Worm (Caenorhabditis elegans) whole organism, young adult: ENCODE measurements around the gene plc-2.

Experiments used
- B0261.1 ChIP-seq: sonication (generic microtip); optimal IDR thresholded peaks from 2 replicates; lab custom pipeline; 2016; ENCODE audit warnings: mild to moderate bottlenecking, missing genetic modification characterization, moderate library complexity, missing compliant biosample characterization
- B0336.3 ChIP-seq: fragments of 200-800 bp; sonication (Bioruptor generic); IDR thresholded peaks from 2 replicates; pipeline ENCODE4 v1.3.6; 2022; ENCODE audit warnings: missing genetic modification characterization, missing compliant biosample characterization
- D2030.7 ChIP-seq: fragments of 200-800 bp; sonication (Bioruptor generic); IDR thresholded peaks from 2 replicates; pipeline ENCODE4 v1.3.6; 2022; ENCODE audit warnings: missing genetic modification reagents, missing genetic modification characterization, missing compliant biosample characterization
- F10E7.11 ChIP-seq: sonication (generic microtip); optimal IDR thresholded peaks from 2 replicates; lab custom pipeline; 2017; ENCODE audit warnings: mild to moderate bottlenecking, missing genetic modification characterization, moderate library complexity, missing compliant biosample characterization
- F23B12.7 ChIP-seq: sonication (generic microtip); optimal IDR thresholded peaks from 2 replicates; lab custom pipeline; 2017; ENCODE audit warnings: missing genetic modification characterization, mild to moderate bottlenecking, missing compliant biosample characterization, antibody characterized with exemption, moderate library complexity; ENCODE audit not compliant: insufficient read depth
- F33H1.4 ChIP-seq: fragments of 200-800 bp; sonication (Bioruptor generic); IDR thresholded peaks from 2 replicates; pipeline ENCODE4 v1.3.6; 2022; ENCODE audit warnings: missing genetic modification reagents, missing genetic modification characterization, missing compliant biosample characterization
- ZK185.1 ChIP-seq: sonication (generic microtip); optimal IDR thresholded peaks from 2 replicates; lab custom pipeline; 2016; ENCODE audit warnings: mild to moderate bottlenecking, missing genetic modification characterization, missing compliant biosample characterization; ENCODE audit not compliant: poor library complexity, severe bottlenecking
- aptf-2 ChIP-seq: fragments of 200-800 bp; sonication (Bioruptor generic); conservative IDR thresholded peaks from 2 replicates; pipeline ENCODE4 v1.3.6; 2022; ENCODE audit warnings: missing genetic modification reagents, missing genetic modification characterization, missing compliant biosample characterization
- attf-5 ChIP-seq: fragments of 200-800 bp; sonication (Bioruptor generic); optimal IDR thresholded peaks from 2 replicates; lab custom pipeline; 2018; ENCODE audit warnings: mild to moderate bottlenecking, missing genetic modification characterization, missing compliant biosample characterization
- attf-6 ChIP-seq: fragments of 200-800 bp; sonication (Bioruptor generic); IDR thresholded peaks from 2 replicates; pipeline ENCODE4 v1.3.6; 2022; ENCODE audit warnings: missing genetic modification reagents, missing genetic modification characterization, missing compliant biosample characterization
- cebp-1 ChIP-seq, 2 experiments: fragments of 200-800 bp in 1 of 2; sonication (Bioruptor generic) in 1 of 2; sonication (generic microtip) in 1 of 2; IDR thresholded peaks in 1 of 2; optimal IDR thresholded peaks in 1 of 2; 2 replicates each; pipeline versions ENCODE4 v1.3.6 to Lab custom; 2017 to 2022; ENCODE audit warnings: missing compliant biosample characterization in 2 of 2, missing genetic modification characterization in 2 of 2, mild to moderate bottlenecking in 1 of 2, missing genetic modification reagents in 1 of 2, moderate library complexity in 1 of 2
- ceh-40 ChIP-seq: fragments of 200-800 bp; sonication (Bioruptor generic); IDR thresholded peaks from 2 replicates; pipeline ENCODE4 v1.3.6; 2022; ENCODE audit warnings: missing genetic modification characterization, missing compliant biosample characterization
- ceh-79 ChIP-seq: sonication (generic microtip); optimal IDR thresholded peaks from 2 replicates; lab custom pipeline; 2017; ENCODE audit warnings: mild to moderate bottlenecking, missing genetic modification characterization, missing compliant biosample characterization
- ceh-91 ChIP-seq: fragments of 200-800 bp; sonication (Bioruptor generic); IDR thresholded peaks from 2 replicates; pipeline ENCODE4 v1.3.6; 2022; ENCODE audit warnings: missing genetic modification reagents, missing genetic modification characterization, missing compliant biosample characterization
- die-1 ChIP-seq: sonication (generic microtip); optimal IDR thresholded peaks from 2 replicates; lab custom pipeline; 2016; ENCODE audit warnings: missing genotype, mild to moderate bottlenecking, missing genetic modification characterization, missing compliant biosample characterization
- dpff-1 ChIP-seq: sonication (generic microtip); optimal IDR thresholded peaks from 2 replicates; lab custom pipeline; 2017; ENCODE audit warnings: mild to moderate bottlenecking, missing genetic modification characterization, missing compliant biosample characterization
- efl-1 ChIP-seq: fragments of 150-350 bp; optimal IDR thresholded peaks from 2 replicates; lab custom pipeline; 2014; ENCODE audit warnings: missing biosample characterization, missing genetic modification reagents, missing genetic modification characterization
- egl-44 ChIP-seq: fragments of 200-800 bp; sonication (Bioruptor generic); IDR thresholded peaks from 2 replicates; pipeline ENCODE4 v1.3.6; 2022; ENCODE audit warnings: missing genetic modification reagents, missing genetic modification characterization, missing compliant biosample characterization
- egrh-3 ChIP-seq: fragments of 200-800 bp; sonication (Bioruptor generic); IDR thresholded peaks from 2 replicates; pipeline ENCODE4 v1.3.6; 2022; ENCODE audit warnings: missing genetic modification reagents, missing genetic modification characterization, missing compliant biosample characterization
- ekl-4 ChIP-seq: fragments of 200-800 bp; sonication (Bioruptor generic); IDR thresholded peaks from 2 replicates; pipeline ENCODE4 v1.3.6; 2022; ENCODE audit warnings: missing genetic modification reagents, missing genetic modification characterization, missing compliant biosample characterization
- him-1 ChIP-seq: sonication (generic microtip); optimal IDR thresholded peaks from 2 replicates; lab custom pipeline; 2016; ENCODE audit warnings: missing genotype, missing genetic modification reagents, missing genetic modification characterization, missing compliant biosample characterization
- hlh-12 ChIP-seq: sonication (generic microtip); optimal IDR thresholded peaks from 2 replicates; lab custom pipeline; 2016; ENCODE audit warnings: missing genetic modification characterization, missing compliant biosample characterization
- hlh-26 ChIP-seq: fragments of 200-800 bp; sonication (Bioruptor generic); conservative IDR thresholded peaks from 2 replicates; pipeline ENCODE4 v1.3.6; 2022; ENCODE audit warnings: missing genetic modification reagents, missing genetic modification characterization, missing compliant biosample characterization
- hmg-1.2 ChIP-seq: fragments of 200-800 bp; sonication (Bioruptor generic); IDR thresholded peaks from 2 replicates; pipeline ENCODE4 v1.3.6; 2022; ENCODE audit warnings: missing genetic modification reagents, missing genetic modification characterization, missing compliant biosample characterization
- let-526 ChIP-seq: fragments of 200-800 bp; sonication (Bioruptor generic); IDR thresholded peaks from 2 replicates; pipeline ENCODE4 v1.3.6; 2022; ENCODE audit warnings: missing genetic modification reagents, missing genetic modification characterization, missing compliant biosample characterization
- let-607 ChIP-seq, 2 experiments: fragments of 200-800 bp in 1 of 2; sonication (Bioruptor generic) in 1 of 2; sonication (generic microtip) in 1 of 2; optimal IDR thresholded peaks; 2 replicates each; lab custom pipeline; 2016 to 2018; ENCODE audit warnings: mild to moderate bottlenecking in 2 of 2, missing compliant biosample characterization in 2 of 2, missing genetic modification characterization in 2 of 2, moderate library complexity in 2 of 2, missing genotype in 1 of 2
- lin-26 ChIP-seq: fragments of 200-800 bp; sonication (Bioruptor generic); IDR thresholded peaks from 2 replicates; pipeline ENCODE4 v1.3.6; 2022; ENCODE audit warnings: missing genetic modification reagents, missing genetic modification characterization, missing compliant biosample characterization
- lin-40 ChIP-seq: sonication (generic microtip); optimal IDR thresholded peaks from 2 replicates; lab custom pipeline; 2016; ENCODE audit warnings: missing genetic modification characterization, mild to moderate bottlenecking, missing compliant biosample characterization, missing genotype, missing genetic modification reagents
- mes-4 ChIP-seq: sonication (generic microtip); optimal IDR thresholded peaks from 2 replicates; lab custom pipeline; 2016; ENCODE audit warnings: missing genotype, missing genetic modification characterization, missing compliant biosample characterization
- nfyb-1 ChIP-seq: fragments of 200-800 bp; sonication (Bioruptor generic); IDR thresholded peaks from 2 replicates; pipeline ENCODE4 v1.3.6; 2022; ENCODE audit warnings: missing genetic modification reagents, missing genetic modification characterization, missing compliant biosample characterization
- nhr-120 ChIP-seq: fragments of 200-800 bp; sonication (Bioruptor generic); IDR thresholded peaks from 2 replicates; pipeline ENCODE4 v1.3.6; 2022; ENCODE audit warnings: missing genetic modification characterization, missing compliant biosample characterization
- nhr-179 ChIP-seq: sonication (generic microtip); optimal IDR thresholded peaks from 2 replicates; lab custom pipeline; 2016; ENCODE audit warnings: mild to moderate bottlenecking, missing genetic modification characterization, missing compliant biosample characterization
- rec-8 ChIP-seq, 2 experiments: sonication (generic microtip); optimal IDR thresholded peaks; 2 replicates each; lab custom pipeline; 2016; ENCODE audit warnings: mild to moderate bottlenecking in 2 of 2, missing genetic modification characterization in 2 of 2, missing genetic modification reagents in 2 of 2, missing genotype in 2 of 2, missing biosample characterization in 1 of 2, missing compliant biosample characterization in 1 of 2, moderate library complexity in 1 of 2
- rpc-1 ChIP-seq, 2 experiments: fragments of 150-350 bp in 1 of 2; sonication (generic microtip) in 1 of 2; optimal IDR thresholded peaks; 2 replicates each; lab custom pipeline; 2014 to 2018; ENCODE audit warnings: missing biosample characterization in 1 of 2, missing genetic modification characterization in 1 of 2, missing genetic modification reagents in 1 of 2, missing genotype in 1 of 2
- sdz-38 ChIP-seq: sonication (generic microtip); optimal IDR thresholded peaks from 2 replicates; lab custom pipeline; 2016; ENCODE audit warnings: missing genotype, missing genetic modification characterization, missing compliant biosample characterization
- snpc-1.1 ChIP-seq: sonication (generic microtip); optimal IDR thresholded peaks from 2 replicates; lab custom pipeline; 2017; ENCODE audit warnings: missing genetic modification characterization, mild to moderate bottlenecking, missing compliant biosample characterization, antibody characterized with exemption, moderate library complexity, missing genotype, missing genetic modification reagents; ENCODE audit not compliant: insufficient read depth
- snpc-1.3 ChIP-seq: sonication (generic microtip); optimal IDR thresholded peaks from 2 replicates; lab custom pipeline; 2017; ENCODE audit warnings: missing genetic modification characterization, mild to moderate bottlenecking, missing compliant biosample characterization, antibody characterized with exemption, moderate library complexity, missing genotype, missing genetic modification reagents; ENCODE audit not compliant: insufficient read depth
- snpc-3.4 ChIP-seq: sonication (generic microtip); optimal IDR thresholded peaks from 2 replicates; lab custom pipeline; 2017; ENCODE audit warnings: missing genetic modification characterization, mild to moderate bottlenecking, missing compliant biosample characterization, antibody characterized with exemption, moderate library complexity, missing genotype, missing genetic modification reagents
- unc-62 ChIP-seq: fragments of 150-350 bp; optimal IDR thresholded peaks from 2 replicates; lab custom pipeline; 2014; ENCODE audit warnings: missing biosample characterization, missing genetic modification reagents, missing genetic modification characterization
- ztf-22 ChIP-seq: fragments of 200-800 bp; sonication (Bioruptor generic); optimal IDR thresholded peaks from 2 replicates; lab custom pipeline; 2018; ENCODE audit warnings: mild to moderate bottlenecking, missing genetic modification characterization, moderate library complexity, missing compliant biosample characterization
- ztf-25 ChIP-seq: fragments of 200-800 bp; sonication (Bioruptor generic); IDR thresholded peaks from 2 replicates; pipeline ENCODE4 v1.3.6; 2022; ENCODE audit warnings: missing genetic modification reagents, missing genetic modification characterization, missing compliant biosample characterization

Gene plc-2

ce11 chrV:15150661-15151060, 41.7 kb upstream of the plc-2 start, which contains the start of gene T09F5.2 (continued):
- TF ChIP-seq hlh-26 (GFP tag; lab: Robert Waterston, UW): no peak

- no peak for TF ChIP-seq egrh-3 (GFP tag; lab: Robert Waterston, UW)
- TF ChIP-seq hlh-12 (tag; lab: Kevin White, UChicago): no peak
- no peak for TF ChIP-seq lin-26 (GFP tag; lab: Robert Waterston, UW)
- no peak for TF ChIP-seq dpff-1 (tag; lab: Kevin White, UChicago)
Observed at ce11 chrV:15152010-15152409, 40.4 kb upstream of the plc-2 start.

- TF ChIP-seq mes-4 (tag; lab: Kevin White, UChicago) (no peak), F33H1.4 (GFP tag; lab: Robert Waterston, UW) (no peak), ceh-40 (GFP tag; lab: Robert Waterston, UW) (no peak), let-607 (tag; optimal IDR thresholded peaks at IDR 0.05; lab: Kevin White, UChicago) (no peak), nhr-179 (tag; lab: Kevin White, UChicago) (no peak), F10E7.11 (tag; lab: Kevin White, UChicago) (no peak), die-1 (no peak), snpc-3.4 (tag; lab: Kevin White, UChicago) (no peak), egrh-3 (GFP tag; lab: Robert Waterston, UW) (no peak), snpc-1.3 (no peak)
- TF ChIP-seq, all 124 proteins: peak for 0
Observed at ce11 chrV:15153277-15153676, 39.1 kb upstream of the plc-2 start, which contains the start of gene srh-55. Gene srh-55 (plus strand): TSS chrV:15153577.

- TF ChIP-seq efl-1 (GFP tag; lab: Kevin White, UChicago): no peak
- TF ChIP-seq ceh-79 (tag; lab: Kevin White, UChicago): no peak
- peak; percentile 77 for TF ChIP-seq F23B12.7 (tag; lab: Kevin White, UChicago)
- no peak for TF ChIP-seq hlh-26 (GFP tag; lab: Robert Waterston, UW)
- no peak for TF ChIP-seq rec-8 (tag; optimal IDR thresholded peaks at IDR 0.05; lab: Kevin White, UChicago)
- no peak for TF ChIP-seq ZK185.1 (tag; lab: Kevin White, UChicago)
- TF ChIP-seq egl-44 (GFP tag; lab: Robert Waterston, UW): no peak
- no peak for TF ChIP-seq ceh-91 (GFP tag; lab: Robert Waterston, UW)
- TF ChIP-seq attf-5 (GFP tag; lab: Kevin White, UChicago): peak; percentile 38
- peak; percentile 78 for TF ChIP-seq him-1 (tag; lab: Kevin White, UChicago)
- TF ChIP-seq dpff-1 (tag; lab: Kevin White, UChicago): no peak
- TF ChIP-seq attf-6 (GFP tag; lab: Robert Waterston, UW): no peak
- peak; percentile 41 for TF ChIP-seq die-1
- peak; percentile 78 for TF ChIP-seq B0261.1 (tag; lab: Kevin White, UChicago)
- TF ChIP-seq ztf-22 (GFP tag; lab: Kevin White, UChicago): no peak
- TF ChIP-seq ztf-25: no peak
- TF ChIP-seq lin-40 (tag; lab: Kevin White, UChicago): no peak
- peak; percentile 75 for TF ChIP-seq D2030.7 (GFP tag; lab: Robert Waterston, UW)
- no peak for TF ChIP-seq let-526 (GFP tag; lab: Robert Waterston, UW)
- TF ChIP-seq snpc-1.1: peak; percentile 17
- no peak for TF ChIP-seq nfyb-1 (GFP tag; lab: Robert Waterston, UW)
- peak; percentile 55 for TF ChIP-seq rpc-1 (optimal IDR thresholded peaks at IDR 0.05; lab: Kevin White, UChicago)
- peak; percentile 79 for TF ChIP-seq rpc-1 (tag; optimal IDR thresholded peaks at IDR 0.05; lab: Kevin White, UChicago)
- no peak for TF ChIP-seq B0336.3
- TF ChIP-seq aptf-2 (GFP tag; lab: Robert Waterston, UW): no peak
- TF ChIP-seq nhr-120: no peak
- TF ChIP-seq cebp-1 (GFP tag; IDR thresholded peaks at IDR 0.05; lab: Robert Waterston, UW): no peak
- no peak for TF ChIP-seq cebp-1 (tag; optimal IDR thresholded peaks at IDR 0.05; lab: Kevin White, UChicago)
- TF ChIP-seq unc-62: no peak
- TF ChIP-seq hmg-1.2 (GFP tag; lab: Robert Waterston, UW): peak; percentile 62; the same call in 1 of the 2 replicates
- TF ChIP-seq ekl-4: no peak
- no peak for TF ChIP-seq sdz-38
Observed at ce11 chrV:15156504-15156903, 35.9 kb upstream of the plc-2 start.
